Worm (Caenorhabditis elegans) whole organism, L4 larva: Measurements from ENCODE around the gene F52G3.1.

Experiments
- F44E2.7 ChIP-seq: fragments of 200-800 bp; sonication (Bioruptor generic); IDR thresholded peaks from 2 replicates; pipeline ENCODE4 v2.1.2; 2022; ENCODE audit warnings: missing genetic modification characterization, missing compliant biosample characterization
- T26A8.4 ChIP-seq: fragments of 200-800 bp; sonication (Bioruptor generic); IDR thresholded peaks from 2 replicates; pipeline ENCODE4 v1.3.6; 2022; ENCODE audit warnings: missing genetic modification characterization, missing compliant biosample characterization
- Y105C5A.15 ChIP-seq: fragments of 200-800 bp; sonication (Bioruptor generic); IDR thresholded peaks from 2 replicates; pipeline ENCODE4 v1.3.6; 2022; ENCODE audit warnings: missing genetic modification characterization, missing compliant biosample characterization
- Y48G9A.11 ChIP-seq: fragments of 200-800 bp; sonication (Bioruptor generic); IDR thresholded peaks from 2 replicates; pipeline ENCODE4 v1.3.6; 2022; ENCODE audit warnings: missing genetic modification reagents, missing genetic modification characterization, missing compliant biosample characterization
- Y5F2A.4 ChIP-seq: fragments of 200-800 bp; sonication (Bioruptor generic); optimal IDR thresholded peaks from 2 replicates; lab custom pipeline; 2018; ENCODE audit warnings: mild to moderate bottlenecking, missing genetic modification characterization, missing compliant biosample characterization
- Y75B8A.6 ChIP-seq: fragments of 200-800 bp; sonication (Bioruptor generic); IDR thresholded peaks from 2 replicates; pipeline ENCODE4 v1.3.6; 2022; ENCODE audit warnings: missing genetic modification reagents, missing genetic modification characterization, missing compliant biosample characterization
- ZK337.2 ChIP-seq: fragments of 200-800 bp; sonication (Bioruptor generic); IDR thresholded peaks from 2 replicates; pipeline ENCODE4 v1.3.6; 2022; ENCODE audit warnings: missing genetic modification reagents, missing genetic modification characterization, missing compliant biosample characterization
- ceh-28 ChIP-seq: fragments of 150-350 bp; optimal IDR thresholded peaks from 2 replicates; lab custom pipeline; 2014; ENCODE audit warnings: missing biosample characterization, missing genetic modification reagents, missing genetic modification characterization
- ces-1 ChIP-seq: fragments of 150-350 bp; sonication (generic microtip); optimal IDR thresholded peaks from 4 replicates; lab custom pipeline; 2014; ENCODE audit warnings: missing biosample characterization, missing genetic modification reagents, missing genetic modification characterization
- cey-2 ChIP-seq: sonication (generic microtip); optimal IDR thresholded peaks from 3 replicates; lab custom pipeline; 2017; ENCODE audit warnings: missing genetic modification characterization, mild to moderate bottlenecking, missing compliant biosample characterization, antibody characterized with exemption, borderline replicate concordance; ENCODE audit not compliant: insufficient read depth
- daf-19 ChIP-seq: fragments of 200-800 bp; sonication (Bioruptor generic); conservative IDR thresholded peaks from 2 replicates; pipeline ENCODE4 v1.3.6; 2022; ENCODE audit warnings: missing genetic modification characterization, missing compliant biosample characterization
- daf-8 ChIP-seq: fragments of 200-800 bp; sonication (Bioruptor generic); IDR thresholded peaks from 2 replicates; pipeline ENCODE4 v1.3.6; 2022; ENCODE audit warnings: missing genetic modification characterization, missing compliant biosample characterization
- dmd-6 ChIP-seq: fragments of 200-800 bp; sonication (Bioruptor generic); IDR thresholded peaks from 2 replicates; pipeline ENCODE4 v1.3.6; 2022; ENCODE audit warnings: missing genetic modification reagents, missing genetic modification characterization, missing compliant biosample characterization
- dmd-8 ChIP-seq: fragments of 200-800 bp; sonication (Bioruptor generic); IDR thresholded peaks from 2 replicates; pipeline ENCODE4 v1.3.6; 2022; ENCODE audit warnings: missing genetic modification characterization, missing compliant biosample characterization
- dmd-9 ChIP-seq: fragments of 200-800 bp; sonication (Bioruptor generic); IDR thresholded peaks from 2 replicates; pipeline ENCODE4 v1.3.6; 2022; ENCODE audit warnings: missing genetic modification reagents, missing genetic modification characterization, missing compliant biosample characterization
- duxl-1 ChIP-seq: sonication (generic microtip); optimal IDR thresholded peaks from 2 replicates; lab custom pipeline; 2016; ENCODE audit warnings: mild to moderate bottlenecking, missing genetic modification characterization, moderate library complexity, missing compliant biosample characterization; ENCODE audit not compliant: poor library complexity
- fos-1 ChIP-seq: fragments of 150-350 bp; optimal IDR thresholded peaks from 2 replicates; lab custom pipeline; 2014; ENCODE audit warnings: missing biosample characterization, missing genetic modification characterization
- gei-8 ChIP-seq: fragments of 200-800 bp; sonication (Bioruptor generic); optimal IDR thresholded peaks from 2 replicates; lab custom pipeline; 2018; ENCODE audit warnings: mild to moderate bottlenecking, missing genetic modification characterization, missing compliant biosample characterization
- hif-1 ChIP-seq, 2 experiments: sonication (generic microtip); optimal IDR thresholded peaks; 2 replicates each; lab custom pipeline; 2016 to 2017; ENCODE audit warnings: missing compliant biosample characterization in 2 of 2, missing genetic modification characterization in 2 of 2, missing genetic modification reagents in 2 of 2, missing genotype in 2 of 2, mild to moderate bottlenecking in 1 of 2
- hlh-11 ChIP-seq: fragments of 200-800 bp; sonication (Bioruptor generic); optimal IDR thresholded peaks from 2 replicates; lab custom pipeline; 2018; ENCODE audit warnings: mild to moderate bottlenecking, missing genetic modification characterization, missing compliant biosample characterization
- hlh-30 ChIP-seq: sonication (generic microtip); optimal IDR thresholded peaks from 2 replicates; lab custom pipeline; 2017; ENCODE audit warnings: antibody characterized with exemption, mild to moderate bottlenecking, missing genetic modification characterization, missing compliant biosample characterization; ENCODE audit not compliant: insufficient read depth
- hmg-1.1 ChIP-seq: fragments of 200-800 bp; sonication (Bioruptor generic); IDR thresholded peaks from 2 replicates; pipeline ENCODE4 v1.3.6; 2022; ENCODE audit warnings: missing genetic modification reagents, missing genetic modification characterization, missing compliant biosample characterization
- jun-1 ChIP-seq: fragments of 150-350 bp; optimal IDR thresholded peaks from 2 replicates; lab custom pipeline; 2014; ENCODE audit warnings: missing biosample characterization, missing genetic modification reagents, missing genetic modification characterization
- lin-29 ChIP-seq: fragments of 200-800 bp; sonication (Bioruptor generic); IDR thresholded peaks from 2 replicates; pipeline ENCODE4 v1.3.6; 2022; ENCODE audit warnings: missing genetic modification reagents, missing genetic modification characterization, missing compliant biosample characterization
- mep-1 ChIP-seq: fragments of 150-350 bp; sonication (generic microtip); optimal IDR thresholded peaks from 3 replicates; lab custom pipeline; 2014; ENCODE audit warnings: missing biosample characterization, missing genetic modification characterization
- mes-2 ChIP-seq: sonication (generic microtip); optimal IDR thresholded peaks from 2 replicates; lab custom pipeline; 2016; ENCODE audit warnings: missing genotype, mild to moderate bottlenecking, missing genetic modification characterization, missing compliant biosample characterization; ENCODE audit not compliant: poor library complexity, severe bottlenecking
- mxl-2 ChIP-seq: fragments of 200-800 bp; sonication (Bioruptor generic); conservative IDR thresholded peaks from 2 replicates; pipeline ENCODE4 v1.3.6; 2022; ENCODE audit warnings: missing genetic modification reagents, missing genetic modification characterization, missing compliant biosample characterization
- mxl-3 ChIP-seq: fragments of 200-800 bp; sonication (Bioruptor generic); optimal IDR thresholded peaks from 2 replicates; lab custom pipeline; 2018; ENCODE audit warnings: mild to moderate bottlenecking, missing genetic modification characterization, missing compliant biosample characterization
- nhr-10 ChIP-seq: fragments of 150-350 bp; optimal IDR thresholded peaks from 2 replicates; lab custom pipeline; 2014; ENCODE audit warnings: missing biosample characterization, missing genetic modification characterization
- nhr-102 ChIP-seq: sonication (generic microtip); optimal IDR thresholded peaks from 2 replicates; lab custom pipeline; 2016; ENCODE audit warnings: mild to moderate bottlenecking, missing genetic modification characterization, moderate library complexity, missing compliant biosample characterization
- nhr-11 ChIP-seq: fragments of 150-350 bp; optimal IDR thresholded peaks from 2 replicates; lab custom pipeline; 2014; ENCODE audit warnings: missing biosample characterization, missing genetic modification characterization
- nhr-111 ChIP-seq: fragments of 200-800 bp; sonication (Bioruptor generic); optimal IDR thresholded peaks from 2 replicates; lab custom pipeline; 2018; ENCODE audit warnings: mild to moderate bottlenecking, missing genetic modification characterization, missing compliant biosample characterization
- nhr-25 ChIP-seq: sonication (generic microtip); optimal IDR thresholded peaks from 2 replicates; lab custom pipeline; 2017; ENCODE audit warnings: missing genetic modification characterization, mild to moderate bottlenecking, missing compliant biosample characterization, antibody characterized with exemption, moderate library complexity, borderline replicate concordance; ENCODE audit not compliant: insufficient read depth
- nhr-41 ChIP-seq: fragments of 200-800 bp; sonication (Bioruptor generic); IDR thresholded peaks from 2 replicates; pipeline ENCODE4 v1.3.6; 2022; ENCODE audit warnings: missing genetic modification reagents, missing genetic modification characterization, missing compliant biosample characterization
- nhr-42 ChIP-seq: fragments of 200-800 bp; sonication (Bioruptor generic); IDR thresholded peaks from 2 replicates; pipeline ENCODE4 v1.3.6; 2022; ENCODE audit warnings: missing genetic modification characterization, missing compliant biosample characterization
- nhr-76 ChIP-seq: fragments of 150-350 bp; optimal IDR thresholded peaks from 2 replicates; lab custom pipeline; 2014; ENCODE audit warnings: missing biosample characterization, missing genetic modification characterization
- saeg-2 ChIP-seq: fragments of 200-800 bp; sonication (Bioruptor generic); IDR thresholded peaks from 2 replicates; pipeline ENCODE4 v1.3.6; 2022; ENCODE audit warnings: missing genetic modification reagents, missing genetic modification characterization, missing compliant biosample characterization
- set-16 ChIP-seq: fragments of 200-800 bp; sonication (Bioruptor generic); IDR thresholded peaks from 2 replicates; pipeline ENCODE4 v1.3.6; 2022; ENCODE audit warnings: missing genetic modification reagents, missing genetic modification characterization, missing compliant biosample characterization
- snpc-4 ChIP-seq: fragments of 150-350 bp; optimal IDR thresholded peaks from 2 replicates; lab custom pipeline; 2014; ENCODE audit warnings: missing biosample characterization, missing genetic modification characterization
- spr-1 ChIP-seq: sonication (generic microtip); optimal IDR thresholded peaks from 2 replicates; lab custom pipeline; 2016; ENCODE audit warnings: mild to moderate bottlenecking, missing genetic modification characterization, missing compliant biosample characterization
- spr-3 ChIP-seq: fragments of 200-800 bp; sonication (Bioruptor generic); optimal IDR thresholded peaks from 2 replicates; lab custom pipeline; 2018; ENCODE audit warnings: mild to moderate bottlenecking, missing genetic modification characterization, missing compliant biosample characterization
- tag-97 ChIP-seq: fragments of 200-800 bp; sonication (Bioruptor generic); IDR thresholded peaks from 2 replicates; pipeline ENCODE4 v1.3.6; 2022; ENCODE audit warnings: missing genetic modification characterization, missing compliant biosample characterization
- unc-130 ChIP-seq: sonication (generic microtip); optimal IDR thresholded peaks from 2 replicates; lab custom pipeline; 2016; ENCODE audit warnings: missing genetic modification reagents, missing genetic modification characterization, missing compliant biosample characterization
- unc-39 ChIP-seq: sonication (generic microtip); optimal IDR thresholded peaks from 2 replicates; lab custom pipeline; 2017; ENCODE audit warnings: missing biosample characterization, missing genetic modification characterization
- unc-62 ChIP-seq, 3 experiments: fragments of 150-350 bp in 1 of 3; sonication (generic microtip); optimal IDR thresholded peaks in 2 of 3; peaks in 1 of 3; 1 replicate in 1 of 3; 2 replicates in 2 of 3; lab custom pipeline; 2014 to 2017; ENCODE audit warnings: missing biosample characterization in 3 of 3, missing genetic modification characterization in 3 of 3, missing genetic modification reagents in 3 of 3, missing genotype in 1 of 3
- zip-11 ChIP-seq: fragments of 200-800 bp; sonication (Bioruptor generic); IDR thresholded peaks from 2 replicates; pipeline ENCODE4 v1.3.6; 2022; ENCODE audit warnings: missing genetic modification characterization, missing compliant biosample characterization
- ztf-7 ChIP-seq: fragments of 150-350 bp; optimal IDR thresholded peaks from 2 replicates; lab custom pipeline; 2014; ENCODE audit warnings: missing biosample characterization, missing genetic modification characterization

Gene F52G3.1

ce11 chrX:16925343-16925742 lies 38.3 kb upstream of the F52G3.1 start:
- TF ChIP-seq nhr-41: no peak
- peak; percentile 20 for TF ChIP-seq snpc-4

ce11 chrX:16928087-16928486 lies 35.6 kb upstream of the F52G3.1 start:
- TF ChIP-seq mxl-3 (GFP tag; lab: Kevin White, UChicago): peak; percentile 22
- no peak for TF ChIP-seq spr-1
- TF ChIP-seq hmg-1.1 (GFP tag; lab: Robert Waterston, UW): peak; percentile 71
- TF ChIP-seq tag-97: no peak
- TF ChIP-seq ztf-7 (tag; lab: Kevin White, UChicago): no peak
- no peak for TF ChIP-seq nhr-111 (GFP tag; lab: Kevin White, UChicago)
- no peak for TF ChIP-seq nhr-42 (GFP tag; lab: Robert Waterston, UW)
- TF ChIP-seq dmd-8 (GFP tag; lab: Robert Waterston, UW): peak; percentile 77; the same call in 1 of the 2 replicates
- TF ChIP-seq daf-19 (GFP tag; lab: Robert Waterston, UW): no peak
- no peak for TF ChIP-seq nhr-102 (tag; lab: Kevin White, UChicago)
- peak; percentile 68; the same call in 1 of the 2 replicates for TF ChIP-seq Y48G9A.11 (GFP tag; lab: Robert Waterston, UW)
- peak in 1 of 2 experiments; percentile 81 for TF ChIP-seq unc-62 (GFP tag; optimal IDR thresholded peaks at IDR 0.05 in 1 of 2; lab: Kevin White, UChicago)
- no peak for TF ChIP-seq unc-62 (tag; optimal IDR thresholded peaks at IDR 0.05; lab: Kevin White, UChicago)
- no peak for TF ChIP-seq duxl-1 (tag; lab: Kevin White, UChicago)
- TF ChIP-seq snpc-4: no peak
- TF ChIP-seq hif-1 (tag; optimal IDR thresholded peaks at IDR 0.05; lab: Kevin White, UChicago): no peak
- no peak for TF ChIP-seq nhr-41
- peak; percentile 75 for TF ChIP-seq hlh-30 (tag; lab: Kevin White, UChicago)
- TF ChIP-seq lin-29 (GFP tag; lab: Robert Waterston, UW): no peak
- TF ChIP-seq nhr-25 (tag; lab: Kevin White, UChicago): no peak
- TF ChIP-seq dmd-9 (GFP tag; lab: Robert Waterston, UW): peak; percentile 30; the same call in 1 of the 2 replicates
- no peak for TF ChIP-seq nhr-10 (tag; lab: Kevin White, UChicago)
- no peak for TF ChIP-seq ceh-28 (tag; lab: Kevin White, UChicago)
- peak; percentile 45 for TF ChIP-seq dmd-6 (GFP tag; lab: Robert Waterston, UW)
- no peak for TF ChIP-seq mep-1 (tag; lab: Kevin White, UChicago)
- TF ChIP-seq saeg-2 (GFP tag; lab: Robert Waterston, UW): no peak
- TF ChIP-seq Y5F2A.4 (GFP tag; lab: Kevin White, UChicago): peak; percentile 36
- TF ChIP-seq mes-2 (tag; lab: Kevin White, UChicago): no peak
- TF ChIP-seq T26A8.4 (GFP tag; lab: Robert Waterston, UW): no peak; the same call in none of the 2 replicates
- no peak for TF ChIP-seq unc-39 (tag; lab: Kevin White, UChicago)
- TF ChIP-seq unc-130 (GFP tag; lab: Kevin White, UChicago): peak; percentile 47
- no peak for TF ChIP-seq nhr-11 (tag; lab: Kevin White, UChicago)
- TF ChIP-seq Y105C5A.15 (GFP tag; lab: Robert Waterston, UW): no peak; the same call in 1 of the 2 replicates
- peak; percentile 1 for TF ChIP-seq spr-3
- no peak for TF ChIP-seq jun-1 (tag; lab: Kevin White, UChicago)
- TF ChIP-seq fos-1 (tag; lab: Kevin White, UChicago): no peak
- TF ChIP-seq daf-8 (GFP tag; lab: Robert Waterston, UW): no peak
- peak; percentile 42; the same call in 1 of the 2 replicates for TF ChIP-seq mxl-2 (GFP tag; lab: Robert Waterston, UW)
- peak; percentile 52 for TF ChIP-seq hlh-11
- TF ChIP-seq ces-1 (GFP tag; lab: Kevin White, UChicago): no peak
- no peak for TF ChIP-seq cey-2 (tag; lab: Kevin White, UChicago)
- peak; percentile 28 for TF ChIP-seq gei-8 (GFP tag; lab: Kevin White, UChicago)
- no peak for TF ChIP-seq nhr-76 (tag; lab: Kevin White, UChicago)
- TF ChIP-seq ZK337.2: no peak
- 0 out of 2 replicates have a peak, but pooled peaks have one; percentile 17 for TF ChIP-seq Y75B8A.6 (GFP tag; lab: Robert Waterston, UW)
- TF ChIP-seq set-16 (GFP tag; lab: Robert Waterston, UW): no peak
- TF ChIP-seq F44E2.7 (GFP tag; lab: Robert Waterston, UW): 0 out of 2 replicates have a peak, but pooled peaks have one; percentile 53
- 0 out of 2 replicates have a peak, but pooled peaks have one; percentile 24 for TF ChIP-seq zip-11 (GFP tag; lab: Robert Waterston, UW)
